Fruit fly (Drosophila melanogaster) whole organism, embryonic: ENCODE data around the gene CG34398.

ENCODE experiments used
- Abd-B ChIP-seq: fragments of 200-800 bp; sonication (Bioruptor generic); optimal IDR thresholded peaks from 2 replicates; lab custom pipeline; 2018; ENCODE audit warnings: missing biosample characterization, mild to moderate bottlenecking, missing genetic modification characterization, moderate library complexity
- Atf6 ChIP-seq: fragments of 200-800 bp; sonication (Bioruptor generic); IDR thresholded peaks from 2 replicates; pipeline ENCODE4 v1.3.6; 2022; ENCODE audit warnings: missing biosample characterization, missing genetic modification characterization
- CG10979 ChIP-seq: fragments of 200-800 bp; sonication (Bioruptor generic); optimal IDR thresholded peaks from 2 replicates; lab custom pipeline; 2018; ENCODE audit warnings: missing biosample characterization, mild to moderate bottlenecking, missing genetic modification characterization, moderate library complexity
- CG11695 ChIP-seq: fragments of 200-800 bp; sonication (Bioruptor generic); IDR thresholded peaks from 3 replicates; pipeline ENCODE4 v1.3.6; 2022; ENCODE audit warnings: missing biosample characterization, missing genetic modification characterization
- CG12744 ChIP-seq: fragments of 200-800 bp; sonication (Bioruptor generic); optimal IDR thresholded peaks from 2 replicates; lab custom pipeline; 2016; ENCODE audit warnings: missing biosample characterization, missing genetic modification characterization
- CG14860 ChIP-seq: fragments of 200-800 bp; sonication (Bioruptor generic); IDR thresholded peaks from 3 replicates; pipeline ENCODE4 v1.3.6; 2022; ENCODE audit warnings: missing biosample characterization, missing genetic modification characterization; ENCODE audit not compliant: partially characterized antibody
- CG15479 ChIP-seq: fragments of 200-800 bp; sonication (Bioruptor generic); optimal IDR thresholded peaks from 3 replicates; lab custom pipeline; 2019; ENCODE audit warnings: missing biosample characterization, mild to moderate bottlenecking, missing genetic modification characterization, moderate library complexity
- CG31224 ChIP-seq: fragments of 200-800 bp; sonication (Bioruptor generic); IDR thresholded peaks from 2 replicates; pipeline ENCODE4 v1.3.6; 2022; ENCODE audit warnings: missing biosample characterization, missing genetic modification characterization
- CG3163 ChIP-seq: fragments of 200-800 bp; sonication (Bioruptor generic); optimal IDR thresholded peaks from 3 replicates; lab custom pipeline; 2016; ENCODE audit warnings: missing biosample characterization, missing genetic modification characterization
- CG42726 ChIP-seq: fragments of 200-800 bp; sonication (Bioruptor generic); IDR thresholded peaks from 2 replicates; pipeline ENCODE4 v1.3.6; 2022; ENCODE audit warnings: missing biosample characterization, missing genetic modification characterization; ENCODE audit not compliant: partially characterized antibody
- CG6254 ChIP-seq: fragments of 200-800 bp; sonication (Bioruptor generic); optimal IDR thresholded peaks from 3 replicates; lab custom pipeline; 2017; ENCODE audit warnings: mild to moderate bottlenecking, missing biosample characterization, missing genetic modification reagents, missing genetic modification characterization
- CG8089 ChIP-seq: fragments of 200-800 bp; sonication (Bioruptor generic); optimal IDR thresholded peaks from 3 replicates; lab custom pipeline; 2016; ENCODE audit warnings: missing biosample characterization, missing genetic modification characterization
- CG8359 ChIP-seq: fragments of 200-800 bp; sonication (Bioruptor generic); optimal IDR thresholded peaks from 2 replicates; lab custom pipeline; 2017; ENCODE audit warnings: missing biosample characterization, mild to moderate bottlenecking, missing genetic modification characterization, borderline replicate concordance
- CG9215 ChIP-seq: fragments of 200-800 bp; sonication (Bioruptor generic); IDR thresholded peaks from 2 replicates; pipeline ENCODE4 v1.3.6; 2022; ENCODE audit warnings: missing biosample characterization, missing genetic modification characterization
- CrebB ChIP-seq: fragments of 200-800 bp; sonication (Bioruptor generic); optimal IDR thresholded peaks from 3 replicates; lab custom pipeline; 2018; ENCODE audit warnings: missing biosample characterization, mild to moderate bottlenecking, missing genetic modification characterization
- Deaf1 ChIP-seq: fragments of 200-800 bp; optimal IDR thresholded peaks from 3 replicates; lab custom pipeline; 2019; ENCODE audit warnings: missing biosample characterization, mild to moderate bottlenecking, missing genetic modification characterization, moderate library complexity
- Dek ChIP-seq: fragments of 200-800 bp; sonication (Bioruptor generic); optimal IDR thresholded peaks from 3 replicates; lab custom pipeline; 2019; ENCODE audit warnings: missing biosample characterization, mild to moderate bottlenecking, missing genetic modification characterization, moderate library complexity
- Dll ChIP-seq: fragments of 200-800 bp; sonication (Bioruptor generic); IDR thresholded peaks from 4 replicates; pipeline ENCODE4 v1.3.6; 2022; ENCODE audit warnings: missing biosample characterization, missing genetic modification characterization; ENCODE audit not compliant: partially characterized antibody
- Dp ChIP-seq: fragments of 200-800 bp; sonication (Bioruptor generic); optimal IDR thresholded peaks from 2 replicates; lab custom pipeline; 2018; ENCODE audit warnings: missing biosample characterization, mild to moderate bottlenecking, missing genetic modification characterization, moderate library complexity
- Dref ChIP-seq: fragments of 200-800 bp; sonication (Bioruptor generic); IDR thresholded peaks from 2 replicates; pipeline ENCODE4 v1.3.6; 2022; ENCODE audit warnings: missing biosample characterization, missing genetic modification characterization
- Elba2 ChIP-seq: fragments of 200-800 bp; sonication (Bioruptor generic); optimal IDR thresholded peaks from 3 replicates; lab custom pipeline; 2016; ENCODE audit warnings: missing biosample characterization, missing genetic modification characterization
- Hr51 ChIP-seq, 2 experiments: fragments of 200-800 bp; sonication (Bioruptor generic); optimal IDR thresholded peaks; 2 replicates in 1 of 2; 3 replicates in 1 of 2; lab custom pipeline; 2016 to 2018; ENCODE audit warnings: missing biosample characterization in 2 of 2, missing genetic modification characterization in 2 of 2, mild to moderate bottlenecking in 1 of 2, moderate library complexity in 1 of 2
- Meics ChIP-seq: fragments of 200-800 bp; sonication (Bioruptor generic); optimal IDR thresholded peaks from 2 replicates; lab custom pipeline; 2017; ENCODE audit warnings: missing biosample characterization, mild to moderate bottlenecking, missing genetic modification characterization
- Myb ChIP-seq: fragments of 200-800 bp; sonication (Bioruptor generic); optimal IDR thresholded peaks from 2 replicates; lab custom pipeline; 2016; ENCODE audit warnings: missing biosample characterization, missing genetic modification characterization
- Nf-YB ChIP-seq: fragments of 200-800 bp; sonication (Bioruptor generic); optimal IDR thresholded peaks from 3 replicates; lab custom pipeline; 2019; ENCODE audit warnings: missing biosample characterization, mild to moderate bottlenecking, missing genetic modification characterization, moderate library complexity
- Optix ChIP-seq: fragments of 200-800 bp; sonication (Bioruptor generic); IDR thresholded peaks from 3 replicates; pipeline ENCODE4 v1.3.6; 2022; ENCODE audit warnings: missing biosample characterization, missing genetic modification characterization
- Tbp ChIP-seq: fragments of >200 bp; optimal IDR thresholded peaks from 2 replicates; lab custom pipeline; 2018; ENCODE audit warnings: missing biosample characterization, missing genetic modification characterization
- Usf ChIP-seq: fragments of 200-800 bp; sonication (Bioruptor generic); optimal IDR thresholded peaks from 2 replicates; lab custom pipeline; 2017; ENCODE audit warnings: missing genotype, missing biosample characterization, missing genetic modification characterization
- al ChIP-seq: fragments of 200-800 bp; sonication (Bioruptor generic); IDR thresholded peaks from 2 replicates; pipeline ENCODE4 v1.3.6; 2022; ENCODE audit warnings: missing biosample characterization, missing genetic modification characterization
- bowl ChIP-seq: fragments of 200-800 bp; sonication (Bioruptor generic); IDR thresholded peaks from 2 replicates; pipeline ENCODE4 v1.3.6; 2022; ENCODE audit warnings: missing biosample characterization, missing genetic modification characterization
- cg ChIP-seq: fragments of 200-800 bp; sonication (Bioruptor generic); optimal IDR thresholded peaks from 3 replicates; lab custom pipeline; 2019; ENCODE audit warnings: missing biosample characterization, mild to moderate bottlenecking, missing genetic modification characterization, moderate library complexity
- chinmo ChIP-seq: fragments of 200-800 bp; sonication (Bioruptor generic); IDR thresholded peaks from 4 replicates; pipeline ENCODE4 v1.3.6; 2022; ENCODE audit warnings: missing biosample characterization, missing genetic modification characterization; ENCODE audit not compliant: partially characterized antibody
- ewg ChIP-seq: fragments of 200-800 bp; sonication (Bioruptor generic); optimal IDR thresholded peaks from 3 replicates; lab custom pipeline; 2017; ENCODE audit warnings: mild to moderate bottlenecking, missing biosample characterization, missing genetic modification reagents, missing genetic modification characterization
- fd3F ChIP-seq: fragments of 200-800 bp; sonication (Bioruptor generic); optimal IDR thresholded peaks from 2 replicates; lab custom pipeline; 2018; ENCODE audit warnings: missing biosample characterization, mild to moderate bottlenecking, missing genetic modification characterization, moderate library complexity
- fd96Cb ChIP-seq: fragments of 200-800 bp; sonication (Bioruptor generic); optimal IDR thresholded peaks from 2 replicates; lab custom pipeline; 2018; ENCODE audit warnings: missing biosample characterization, mild to moderate bottlenecking, missing genetic modification characterization, moderate library complexity
- gce ChIP-seq: fragments of 200-800 bp; sonication (Bioruptor generic); IDR thresholded peaks from 3 replicates; pipeline ENCODE4 v1.3.6; 2022; ENCODE audit warnings: missing biosample characterization, missing genetic modification characterization
- gro ChIP-seq: fragments of 200-800 bp; sonication (Bioruptor generic); optimal IDR thresholded peaks from 2 replicates; lab custom pipeline; 2016; ENCODE audit warnings: missing biosample characterization, missing genetic modification characterization
- klu ChIP-seq: fragments of 200-800 bp; sonication (Bioruptor generic); IDR thresholded peaks from 2 replicates; pipeline ENCODE4 v1.3.6; 2022; ENCODE audit warnings: missing biosample characterization, missing genetic modification characterization
- kni ChIP-seq: fragments of 200-800 bp; sonication (Bioruptor generic); optimal IDR thresholded peaks from 3 replicates; lab custom pipeline; 2017; ENCODE audit warnings: mild to moderate bottlenecking, missing biosample characterization, missing genetic modification reagents, missing genetic modification characterization
- maf-S ChIP-seq: fragments of 200-800 bp; sonication (Bioruptor generic); optimal IDR thresholded peaks from 2 replicates; lab custom pipeline; 2016; ENCODE audit warnings: missing biosample characterization, missing genetic modification characterization
- oc ChIP-seq: fragments of 200-800 bp; sonication (Bioruptor generic); optimal IDR thresholded peaks from 2 replicates; lab custom pipeline; 2018; ENCODE audit warnings: missing biosample characterization, mild to moderate bottlenecking, missing genetic modification characterization, moderate library complexity
- p53 ChIP-seq: fragments of 200-800 bp; sonication (Bioruptor generic); optimal IDR thresholded peaks from 2 replicates; lab custom pipeline; 2016; ENCODE audit warnings: missing biosample characterization, missing genetic modification characterization
- rib ChIP-seq: fragments of 200-800 bp; sonication (Bioruptor generic); IDR thresholded peaks from 2 replicates; pipeline ENCODE4 v1.3.6; 2022; ENCODE audit warnings: missing biosample characterization, missing genetic modification characterization
- sqz ChIP-seq: fragments of 200-800 bp; sonication (Bioruptor generic); optimal IDR thresholded peaks from 3 replicates; lab custom pipeline; 2018; ENCODE audit warnings: missing biosample characterization, mild to moderate bottlenecking, missing genetic modification characterization
- tgo ChIP-seq: fragments of 200-800 bp; sonication (Bioruptor generic); IDR thresholded peaks from 3 replicates; pipeline ENCODE4 v1.3.6; 2022; ENCODE audit warnings: missing biosample characterization, missing genetic modification characterization
- tna ChIP-seq: fragments of 200-800 bp; sonication (Bioruptor generic); IDR thresholded peaks from 2 replicates; pipeline ENCODE4 v1.3.6; 2022; ENCODE audit warnings: missing biosample characterization, missing genetic modification characterization; ENCODE audit not compliant: partially characterized antibody
- vvl ChIP-seq: fragments of 200-800 bp; sonication (Bioruptor generic); IDR thresholded peaks from 2 replicates; pipeline ENCODE4 v1.3.6; 2022; ENCODE audit warnings: missing biosample characterization, missing genetic modification characterization
- zf30C ChIP-seq: fragments of 200-800 bp; sonication (Bioruptor generic); optimal IDR thresholded peaks from 3 replicates; lab custom pipeline; 2018; ENCODE audit warnings: missing biosample characterization, mild to moderate bottlenecking, missing genetic modification characterization
- zfh2 ChIP-seq: fragments of 200-800 bp; sonication (Bioruptor generic); optimal IDR thresholded peaks from 2 replicates; lab custom pipeline; 2016; ENCODE audit warnings: missing biosample characterization, missing genetic modification characterization

The CG34398 gene

dm6 chr2L:8879241-8879931, 19.2 kb upstream of the CG34398 start:
- 0 out of 2 replicates have a peak, but pooled peaks have one; percentile 21 for TF ChIP-seq CG9215 (GFP tag; lab: Robert Waterston, UW)
- peak; percentile 48 for TF ChIP-seq sqz (GFP tag; lab: Kevin White, UChicago)
- TF ChIP-seq Optix (GFP tag; lab: Robert Waterston, UW), result 0 out of 3 replicates have a peak, but pooled peaks have one; percentile 15
- no peak for TF ChIP-seq CG15479 (GFP tag; lab: Kevin White, UChicago)
- TF ChIP-seq cg (GFP tag; lab: Kevin White, UChicago), result no peak
- no peak for TF ChIP-seq CG12744 (GFP tag; lab: Kevin White, UChicago)
- TF ChIP-seq bowl (GFP tag; lab: Robert Waterston, UW), result no peak
- no peak for TF ChIP-seq CG10979 (tag; lab: Kevin White, UChicago)
- TF ChIP-seq CG42726 (GFP tag; lab: Robert Waterston, UW), result no peak
- TF ChIP-seq Tbp (GFP tag; lab: Kevin White, UChicago), result no peak
- 0 out of 2 replicates have a peak, but pooled peaks have one; percentile 15 for TF ChIP-seq rib (GFP tag; lab: Robert Waterston, UW)
- no peak for TF ChIP-seq Myb
- 0 out of 2 replicates have a peak, but pooled peaks have one; percentile 34 for TF ChIP-seq Atf6
- TF ChIP-seq CG3163 (GFP tag; lab: Kevin White, UChicago), result no peak
- no peak for TF ChIP-seq ewg (GFP tag; lab: Kevin White, UChicago)
- no peak for TF ChIP-seq CG14860 (GFP tag; lab: Robert Waterston, UW)
- peak; percentile 38 for TF ChIP-seq oc (tag; lab: Kevin White, UChicago)
- no peak for TF ChIP-seq Dp (GFP tag; lab: Kevin White, UChicago)
- TF ChIP-seq zf30C (GFP tag; lab: Kevin White, UChicago), result no peak
- peak; percentile 79; the same call in 1 of the 4 replicates for TF ChIP-seq chinmo (GFP tag; lab: Robert Waterston, UW)
- TF ChIP-seq Dek (tag; lab: Kevin White, UChicago), result no peak
- TF ChIP-seq fd96Cb (tag; lab: Kevin White, UChicago), result no peak
- peak; percentile 14; the same call in 1 of the 2 replicates for TF ChIP-seq Dref (GFP tag; lab: Robert Waterston, UW)
- 0 out of 2 replicates have a peak, but pooled peaks have one; percentile 13 for TF ChIP-seq CG31224 (GFP tag; lab: Robert Waterston, UW)
- no peak for TF ChIP-seq Elba2
- no peak for TF ChIP-seq CG6254 (GFP tag; lab: Kevin White, UChicago)
- TF ChIP-seq Dll (GFP tag; lab: Robert Waterston, UW), result no peak
- TF ChIP-seq CG11695 (GFP tag; lab: Robert Waterston, UW), result no peak
- no peak for TF ChIP-seq CG8359 (GFP tag; lab: Kevin White, UChicago)
- peak; percentile 69; the same call in 1 of the 2 replicates for TF ChIP-seq vvl (GFP tag; lab: Robert Waterston, UW)
- no peak for TF ChIP-seq Meics (GFP tag; lab: Kevin White, UChicago)
- TF ChIP-seq p53 (GFP tag; lab: Kevin White, UChicago), result no peak
- peak; percentile 0 for TF ChIP-seq gro (GFP tag; lab: Kevin White, UChicago)
- no peak for TF ChIP-seq CG8089 (GFP tag; lab: Kevin White, UChicago)
- no peak for TF ChIP-seq maf-S
- peak; percentile 53 for TF ChIP-seq kni
- no peak for TF ChIP-seq tna (GFP tag; lab: Robert Waterston, UW)
- no peak for TF ChIP-seq CrebB (tag; lab: Kevin White, UChicago)
- no peak for TF ChIP-seq Deaf1 (tag; lab: Kevin White, UChicago)
- TF ChIP-seq Usf (GFP tag; lab: Kevin White, UChicago), result no peak
- TF ChIP-seq fd3F (GFP tag; lab: Kevin White, UChicago), result no peak
- TF ChIP-seq zfh2 (GFP tag; lab: Kevin White, UChicago), result no peak
- TF ChIP-seq gce (GFP tag; lab: Robert Waterston, UW), result no peak
- no peak for TF ChIP-seq Abd-B
- 0 out of 2 replicates have a peak, but pooled peaks have one; percentile 41 for TF ChIP-seq al (GFP tag; lab: Robert Waterston, UW)
- 0 out of 3 replicates have a peak, but pooled peaks have one; percentile 14 for TF ChIP-seq tgo (GFP tag; lab: Robert Waterston, UW)
- TF ChIP-seq klu, result no peak
- no peak for TF ChIP-seq Hr51 (GFP tag; optimal IDR thresholded peaks at IDR 0.05; lab: Kevin White, UChicago)
- TF ChIP-seq Nf-YB (GFP tag; lab: Kevin White, UChicago), result no peak
